Worm (Caenorhabditis elegans): Measurements from ENCODE around the gene dnj-9.
A peak's percentile ranks its signal among the peaks of the same experiment; 100 is the strongest.

dnj-9 gene

DNA sequence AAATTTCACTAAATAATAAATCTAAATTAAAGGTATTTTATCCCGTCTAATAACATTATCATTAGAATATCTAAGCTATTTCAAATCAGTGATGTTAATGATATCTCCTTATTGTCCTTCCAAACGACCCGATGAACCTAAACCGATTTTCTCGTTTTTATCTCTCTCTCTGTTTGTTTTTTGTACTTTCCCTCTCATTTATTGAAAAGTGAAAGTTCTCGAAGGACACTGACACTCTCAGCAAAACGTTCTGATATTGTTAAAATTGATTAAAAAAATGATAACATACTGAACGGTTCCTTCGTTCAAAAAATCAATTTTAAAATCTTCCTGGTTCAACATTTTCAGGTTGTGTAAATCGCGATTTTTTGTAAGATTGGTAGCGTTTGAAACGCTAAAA is 24.2 kb downstream of the dnj-9 start, which contains the start of gene F11G11.13:
F11G11.13 (minus strand) TSS at position 89 of the 400 bp plus-strand sequence.
- no peak for TF ChIP-seq ztf-11 (tag; optimal IDR thresholded peaks at IDR 0.05)
- no peak for TF ChIP-seq hlh-1 (tag; optimal IDR thresholded peaks at IDR 0.05)
- no peak for TF ChIP-seq sptf-1 (tag; optimal IDR thresholded peaks at IDR 0.05)
- TF ChIP-seq tbx-8 (GFP tag; optimal IDR thresholded peaks at IDR 0.05): no peak
- TF ChIP-seq snpc-4 (tag; optimal IDR thresholded peaks at IDR 0.05): no peak
- no peak for TF ChIP-seq nhr-76 (tag; optimal IDR thresholded peaks at IDR 0.05)
- no peak for TF ChIP-seq sem-2 (GFP tag; optimal IDR thresholded peaks at IDR 0.05)
- TF ChIP-seq ceh-39 (tag; optimal IDR thresholded peaks at IDR 0.05): no peak
- no peak for TF ChIP-seq nhr-28 (tag; optimal IDR thresholded peaks at IDR 0.05)
- TF ChIP-seq mep-1 (tag; optimal IDR thresholded peaks at IDR 0.05): no peak
- no peak for TF ChIP-seq unc-39 (tag; optimal IDR thresholded peaks at IDR 0.05)

ce11 chrII:4879629-4880028 is 27.8 kb downstream of the dnj-9 start, which contains the start of gene gst-6:
gst-6 (plus strand) TSS chrII:4879891.
- no peak for TF ChIP-seq snpc-4 (tag; optimal IDR thresholded peaks at IDR 0.05)
- TF ChIP-seq nhr-28 (tag; optimal IDR thresholded peaks at IDR 0.05): no peak
- TF ChIP-seq flh-1 (GFP tag; optimal IDR thresholded peaks at IDR 0.05): no peak
- no peak for TF ChIP-seq unc-39 (tag; optimal IDR thresholded peaks at IDR 0.05)
- TF ChIP-seq cnd-1 (tag; optimal IDR thresholded peaks at IDR 0.05): no peak
- no peak for TF ChIP-seq sptf-1 (tag; optimal IDR thresholded peaks at IDR 0.05)

ce11 chrII:4881727-4882126 is 29.9 kb downstream of the dnj-9 start, which contains the start of gene gst-7:
gst-7 (plus strand) TSS chrII:4882062.
- TF ChIP-seq mab-5 (tag; optimal IDR thresholded peaks at IDR 0.05) (no peak), pha-4 (tag; optimal IDR thresholded peaks at IDR 0.05) (peak; percentile 31)

DNA sequence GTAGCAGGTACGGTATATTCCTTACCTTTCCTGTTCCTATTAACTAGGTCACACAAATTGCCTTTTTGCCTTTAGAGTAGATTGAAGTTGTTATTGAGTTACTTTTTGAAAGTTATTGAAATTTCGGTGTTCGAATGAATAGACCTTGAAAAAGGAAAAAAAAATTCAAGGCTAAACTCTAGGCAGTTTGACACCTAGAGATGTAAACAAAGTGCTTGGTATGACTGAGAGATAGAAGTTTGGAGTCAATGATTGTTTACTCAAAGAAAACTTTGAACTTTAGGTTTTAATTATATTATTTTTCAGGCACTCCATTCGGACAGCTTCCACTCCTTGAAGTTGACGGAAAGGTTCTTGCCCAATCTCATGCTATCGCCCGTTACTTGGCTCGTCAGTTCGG is 30.6 kb downstream of the dnj-9 start:
- TF ChIP-seq drap-1 (GFP tag; optimal IDR thresholded peaks at IDR 0.05) (no peak), mls-2 (tag; optimal IDR thresholded peaks at IDR 0.05) (no peak), tbx-8 (GFP tag; optimal IDR thresholded peaks at IDR 0.05) (no peak), cnd-1 (tag; optimal IDR thresholded peaks at IDR 0.05) (no peak), blmp-1 (tag; optimal IDR thresholded peaks at IDR 0.05) (no peak), ztf-11 (tag; optimal IDR thresholded peaks at IDR 0.05) (no peak), M03D4.4 (tag; optimal IDR thresholded peaks at IDR 0.05) (no peak), lin-13 (tag; optimal IDR thresholded peaks at IDR 0.05) (no peak)

DNA sequence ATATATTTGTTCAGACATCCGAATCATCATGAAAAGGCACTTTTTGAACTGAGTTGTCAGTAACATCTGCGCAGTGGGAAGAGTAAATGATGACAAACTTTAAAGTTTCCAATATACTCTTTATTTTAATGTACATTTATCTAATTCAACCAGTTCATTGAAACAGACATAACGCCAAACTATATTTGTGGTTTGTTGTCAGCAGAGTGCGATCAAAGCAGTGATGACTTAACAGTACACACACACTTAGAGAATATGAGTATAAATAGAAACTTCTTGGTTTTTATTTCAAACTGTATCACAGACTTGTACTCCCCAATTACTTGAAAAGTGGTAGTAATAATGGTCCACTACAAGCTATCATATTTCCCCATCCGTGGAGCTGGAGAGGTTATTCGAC is 31.6 kb downstream of the dnj-9 start, which contains the start of gene gst-8:
gst-8 (plus strand) TSS at position 301 of the 400 bp plus-strand sequence.
- no peak for TF ChIP-seq mls-2 (tag; optimal IDR thresholded peaks at IDR 0.05)
- no peak for TF ChIP-seq unc-120 (tag; optimal IDR thresholded peaks at IDR 0.05; ENCODE audit: poor library complexity, severe bottlenecking)
- TF ChIP-seq tbx-8 (GFP tag; optimal IDR thresholded peaks at IDR 0.05): no peak
- no peak for TF ChIP-seq ceh-39 (tag; optimal IDR thresholded peaks at IDR 0.05)
- no peak for TF ChIP-seq ceh-43 (GFP tag; optimal IDR thresholded peaks at IDR 0.05)
- no peak for TF ChIP-seq unc-62 (GFP tag; optimal IDR thresholded peaks at IDR 0.05)
- no peak for TF ChIP-seq ceh-83 (GFP tag; optimal IDR thresholded peaks at IDR 0.05)
- TF ChIP-seq flh-1 (GFP tag; optimal IDR thresholded peaks at IDR 0.05): no peak
- TF ChIP-seq lin-32 (GFP tag; optimal IDR thresholded peaks at IDR 0.05): no peak
- TF ChIP-seq nhr-237 (tag; optimal IDR thresholded peaks at IDR 0.05): no peak
- no peak for TF ChIP-seq zip-8 (tag; optimal IDR thresholded peaks at IDR 0.05)
- TF ChIP-seq ztf-11 (tag; optimal IDR thresholded peaks at IDR 0.05): no peak
- TF ChIP-seq mab-5 (tag; optimal IDR thresholded peaks at IDR 0.05): no peak
- no peak for TF ChIP-seq elt-1 (tag; optimal IDR thresholded peaks at IDR 0.05; ENCODE audit: borderline replicate concordance, insufficient read depth)
- TF ChIP-seq nhr-76 (tag; optimal IDR thresholded peaks at IDR 0.05): no peak

DNA sequence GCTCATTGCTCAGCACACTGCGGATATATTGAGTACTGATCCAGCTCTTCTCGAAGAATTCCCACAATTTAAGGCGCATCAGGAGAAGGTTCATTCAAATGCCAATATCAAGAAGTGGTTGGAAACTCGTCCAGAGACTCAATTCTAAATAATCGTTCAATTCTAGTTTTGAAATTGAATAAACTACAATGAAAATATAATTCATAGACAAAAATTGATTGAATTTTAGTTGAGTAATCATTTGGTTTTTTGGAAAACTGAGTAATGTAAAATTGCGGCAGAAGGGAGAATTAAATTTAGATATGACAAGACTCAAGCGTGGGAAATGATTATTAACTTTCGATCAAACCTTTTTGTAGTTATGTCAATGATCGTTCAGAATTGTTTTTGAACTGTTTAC is 32.5 kb downstream of the dnj-9 start:
- TF ChIP-seq unc-120 (tag; optimal IDR thresholded peaks at IDR 0.05; ENCODE audit: poor library complexity, severe bottlenecking) (no peak), bed-3 (GFP tag; optimal IDR thresholded peaks at IDR 0.05) (no peak), mab-5 (tag; optimal IDR thresholded peaks at IDR 0.05) (no peak), pha-4 (tag; optimal IDR thresholded peaks at IDR 0.05) (no peak), unc-39 (tag; optimal IDR thresholded peaks at IDR 0.05) (no peak), mep-1 (tag; optimal IDR thresholded peaks at IDR 0.05) (no peak)
